Fruit fly (Drosophila melanogaster) whole organism, embryonic: ENCODE data around the gene LysRS.

Experiments used
- Atf-2 ChIP-seq: fragments of 200-800 bp; sonication (Bioruptor generic); optimal IDR thresholded peaks from 2 replicates; lab custom pipeline; 2016; ENCODE audit warnings: missing biosample characterization, missing genetic modification characterization
- B-H2 ChIP-seq: fragments of 200-800 bp; sonication (Bioruptor generic); optimal IDR thresholded peaks from 2 replicates; lab custom pipeline; 2018; ENCODE audit warnings: missing biosample characterization, mild to moderate bottlenecking, missing genetic modification characterization
- Bgb ChIP-seq: fragments of 200-800 bp; sonication (Bioruptor generic); IDR thresholded peaks from 2 replicates; pipeline ENCODE4 v1.3.6; 2022; ENCODE audit warnings: missing biosample characterization, missing genetic modification characterization; ENCODE audit not compliant: partially characterized antibody
- CG10543 ChIP-seq: fragments of 200-800 bp; sonication (Bioruptor generic); optimal IDR thresholded peaks from 3 replicates; lab custom pipeline; 2017; ENCODE audit warnings: missing biosample characterization, mild to moderate bottlenecking, missing genetic modification characterization, moderate library complexity
- CG11723 ChIP-seq: fragments of 200-800 bp; sonication (Bioruptor generic); optimal IDR thresholded peaks from 2 replicates; lab custom pipeline; 2017; ENCODE audit warnings: missing biosample characterization, mild to moderate bottlenecking, missing genetic modification characterization
- CG12155 ChIP-seq: fragments of 200-800 bp; sonication (Bioruptor generic); optimal IDR thresholded peaks from 3 replicates; lab custom pipeline; 2016; ENCODE audit warnings: missing biosample characterization, missing genetic modification characterization
- CG12219 ChIP-seq: fragments of 200-800 bp; sonication (Bioruptor generic); optimal IDR thresholded peaks from 3 replicates; lab custom pipeline; 2018; ENCODE audit warnings: missing biosample characterization, mild to moderate bottlenecking, missing genetic modification characterization
- CG14710 ChIP-seq: fragments of 200-800 bp; sonication (Bioruptor generic); optimal IDR thresholded peaks from 3 replicates; lab custom pipeline; 2019; ENCODE audit warnings: missing biosample characterization, mild to moderate bottlenecking, missing genetic modification characterization, moderate library complexity
- CG15073 ChIP-seq: fragments of 200-800 bp; sonication (Bioruptor generic); optimal IDR thresholded peaks from 2 replicates; lab custom pipeline; 2016; ENCODE audit warnings: missing biosample characterization, missing genetic modification characterization
- CG1832 ChIP-seq: fragments of 200-800 bp; sonication (Bioruptor generic); optimal IDR thresholded peaks from 2 replicates; lab custom pipeline; 2017; ENCODE audit warnings: missing biosample characterization, mild to moderate bottlenecking, missing genetic modification characterization, inconsistent platforms
- CG2678 ChIP-seq: fragments of 200-800 bp; sonication (Bioruptor generic); optimal IDR thresholded peaks from 3 replicates; lab custom pipeline; 2019; ENCODE audit warnings: missing biosample characterization, mild to moderate bottlenecking, missing genetic modification characterization, moderate library complexity
- CG30403 ChIP-seq: fragments of 200-800 bp; sonication (Bioruptor generic); optimal IDR thresholded peaks from 3 replicates; lab custom pipeline; 2016; ENCODE audit warnings: missing biosample characterization, missing genetic modification characterization
- CG5180 ChIP-seq: fragments of 200-800 bp; sonication (Bioruptor generic); optimal IDR thresholded peaks from 3 replicates; lab custom pipeline; 2017; ENCODE audit warnings: missing biosample characterization, missing genetic modification characterization, mild to moderate bottlenecking, moderate library complexity, missing genetic modification reagents
- CG6689 ChIP-seq: fragments of 200-800 bp; sonication (Bioruptor generic); IDR thresholded peaks from 2 replicates; pipeline ENCODE4 v1.3.6; 2022; ENCODE audit warnings: missing biosample characterization, missing genetic modification characterization
- CG6854 ChIP-seq: fragments of 200-800 bp; sonication (Bioruptor generic); optimal IDR thresholded peaks from 3 replicates; lab custom pipeline; 2017; ENCODE audit warnings: missing biosample characterization, mild to moderate bottlenecking, missing genetic modification characterization
- CG7963 ChIP-seq: fragments of 200-800 bp; sonication (Bioruptor generic); IDR thresholded peaks from 3 replicates; pipeline ENCODE4 v1.3.6; 2022; ENCODE audit warnings: missing biosample characterization, missing genetic modification characterization; ENCODE audit not compliant: partially characterized antibody
- Dp ChIP-seq: fragments of 200-800 bp; sonication (Bioruptor generic); optimal IDR thresholded peaks from 2 replicates; lab custom pipeline; 2018; ENCODE audit warnings: missing biosample characterization, mild to moderate bottlenecking, missing genetic modification characterization, moderate library complexity
- Ets65A ChIP-seq: fragments of 200-800 bp; sonication (Bioruptor generic); peaks from one replicate; lab custom pipeline; 2016; ENCODE audit warnings: missing biosample characterization, missing genetic modification characterization
- Gug ChIP-seq: fragments of 200-800 bp; sonication (Bioruptor generic); IDR thresholded peaks from 4 replicates; pipeline ENCODE4 v1.3.6; 2022; ENCODE audit warnings: missing biosample characterization, missing genetic modification characterization
- Nf-YC ChIP-seq: fragments of 200-800 bp; optimal IDR thresholded peaks from 3 replicates; lab custom pipeline; 2019; ENCODE audit warnings: missing biosample characterization, mild to moderate bottlenecking, missing genetic modification characterization, moderate library complexity
- Opbp ChIP-seq: fragments of 200-800 bp; sonication (Bioruptor generic); IDR thresholded peaks from 3 replicates; pipeline ENCODE4 v1.3.6; 2022; ENCODE audit warnings: missing biosample characterization, missing genetic modification characterization; ENCODE audit not compliant: partially characterized antibody
- Pdp1 ChIP-seq, 2 experiments: fragments of 200-800 bp; sonication (Bioruptor generic); optimal IDR thresholded peaks; 3 replicates each; lab custom pipeline; 2016; ENCODE audit warnings: missing biosample characterization in 2 of 2, missing genetic modification characterization in 2 of 2, mild to moderate bottlenecking in 1 of 2, moderate library complexity in 1 of 2
- Tbp ChIP-seq: fragments of >200 bp; optimal IDR thresholded peaks from 2 replicates; lab custom pipeline; 2018; ENCODE audit warnings: missing biosample characterization, missing genetic modification characterization
- Usf ChIP-seq: fragments of 200-800 bp; sonication (Bioruptor generic); optimal IDR thresholded peaks from 2 replicates; lab custom pipeline; 2017; ENCODE audit warnings: missing genotype, missing biosample characterization, missing genetic modification characterization
- ac ChIP-seq: fragments of 200-800 bp; sonication (Bioruptor generic); optimal IDR thresholded peaks from 3 replicates; lab custom pipeline; 2017; ENCODE audit warnings: missing biosample characterization, mild to moderate bottlenecking, missing genetic modification characterization
- ash1 ChIP-seq: fragments of 200-800 bp; sonication (Bioruptor generic); optimal IDR thresholded peaks from 2 replicates; lab custom pipeline; 2018; ENCODE audit warnings: missing biosample characterization, mild to moderate bottlenecking, missing genetic modification characterization
- eve ChIP-seq, 2 experiments: fragments of >200 bp; optimal IDR thresholded peaks; 2 replicates each; lab custom pipeline; 2017; ENCODE audit warnings: missing biosample characterization in 2 of 2, missing genetic modification characterization in 2 of 2
- fru ChIP-seq: fragments of >200 bp; optimal IDR thresholded peaks from 2 replicates; lab custom pipeline; 2017
- gcm2 ChIP-seq: fragments of 200-800 bp; sonication (Bioruptor generic); optimal IDR thresholded peaks from 2 replicates; lab custom pipeline; 2016; ENCODE audit warnings: missing biosample characterization, missing genetic modification characterization
- gfzf ChIP-seq: fragments of 200-800 bp; sonication (Bioruptor generic); optimal IDR thresholded peaks from 2 replicates; lab custom pipeline; 2016; ENCODE audit warnings: missing biosample characterization, mild to moderate bottlenecking, missing genetic modification characterization, moderate library complexity
- hkb ChIP-seq, 2 experiments: fragments of 200-800 bp in 1 of 2; fragments of >200 bp in 1 of 2; sonication (Bioruptor generic) in 1 of 2; IDR thresholded peaks in 1 of 2; optimal IDR thresholded peaks in 1 of 2; 2 replicates each; pipeline versions ENCODE4 v1.3.6 to Lab custom; 2017 to 2022; ENCODE audit warnings: missing biosample characterization in 1 of 2, missing genetic modification characterization in 1 of 2
- kah ChIP-seq: fragments of 200-800 bp; sonication (Bioruptor generic); optimal IDR thresholded peaks from 2 replicates; lab custom pipeline; 2018; ENCODE audit warnings: missing biosample characterization, mild to moderate bottlenecking, missing genetic modification characterization
- mirr ChIP-seq: fragments of 200-800 bp; sonication (Bioruptor generic); optimal IDR thresholded peaks from 3 replicates; lab custom pipeline; 2018; ENCODE audit warnings: missing biosample characterization, mild to moderate bottlenecking, missing genetic modification characterization
- psq ChIP-seq: fragments of 200-800 bp; sonication (Bioruptor generic); optimal IDR thresholded peaks from 2 replicates; lab custom pipeline; 2017; ENCODE audit warnings: missing biosample characterization, missing genetic modification characterization
- shn ChIP-seq: fragments of 200-800 bp; sonication (Bioruptor generic); optimal IDR thresholded peaks from 3 replicates; lab custom pipeline; 2016; ENCODE audit warnings: missing biosample characterization, missing genetic modification characterization
- so ChIP-seq: fragments of 200-800 bp; sonication (Bioruptor generic); IDR thresholded peaks from 3 replicates; pipeline ENCODE4 v1.3.6; 2022; ENCODE audit warnings: missing biosample characterization, missing genetic modification characterization
- vvl ChIP-seq: fragments of 200-800 bp; sonication (Bioruptor generic); IDR thresholded peaks from 2 replicates; pipeline ENCODE4 v1.3.6; 2022; ENCODE audit warnings: missing biosample characterization, missing genetic modification characterization
- wdn ChIP-seq: fragments of 200-800 bp; sonication (Bioruptor generic); IDR thresholded peaks from 2 replicates; pipeline ENCODE4 v1.3.6; 2022; ENCODE audit warnings: missing biosample characterization, missing genetic modification characterization
- wek ChIP-seq: fragments of 200-800 bp; sonication (Bioruptor generic); optimal IDR thresholded peaks from 3 replicates; lab custom pipeline; 2018; ENCODE audit warnings: missing biosample characterization, mild to moderate bottlenecking, missing genetic modification characterization, moderate library complexity
- zen2 ChIP-seq: fragments of 200-800 bp; sonication (Bioruptor generic); IDR thresholded peaks from 3 replicates; pipeline ENCODE4 v1.3.6; 2022; ENCODE audit warnings: missing biosample characterization, missing genetic modification characterization; ENCODE audit not compliant: partially characterized antibody
- zfh2 ChIP-seq: fragments of 200-800 bp; sonication (Bioruptor generic); optimal IDR thresholded peaks from 2 replicates; lab custom pipeline; 2016; ENCODE audit warnings: missing biosample characterization, missing genetic modification characterization

The LysRS gene

dm6 chrX:9608727-9609419, at the start of gene LysRS, which contains the start of gene Hecw (continued):
- TF ChIP-seq CG5180 (no peak), Atf-2 (no peak), hkb (optimal IDR thresholded peaks at IDR 0.05; lab: Kevin White, UChicago) (no peak), hkb (GFP tag; IDR thresholded peaks at IDR 0.05; lab: Robert Waterston, UW) (no peak), gcm2 (GFP tag; lab: Kevin White, UChicago) (no peak), psq (no peak), CG14710 (peak; percentile 46), CG2678 (tag; lab: Kevin White, UChicago) (no peak), Bgb (GFP tag; lab: Robert Waterston, UW) (peak; percentile 40; the same call in 1 of the 2 replicates), Ets65A (GFP tag; lab: Kevin White, UChicago) (peak; percentile 40), vvl (GFP tag; lab: Robert Waterston, UW) (0 out of 2 replicates have a peak, but pooled peaks have one; percentile 19), Tbp (no peak), CG7963 (GFP tag; lab: Robert Waterston, UW) (no peak), CG1832 (no peak), Nf-YC (tag; lab: Kevin White, UChicago) (no peak), CG6689 (GFP tag; lab: Robert Waterston, UW) (no peak), Usf (GFP tag; lab: Kevin White, UChicago) (no peak), CG12219 (GFP tag; lab: Kevin White, UChicago) (no peak), CG10543 (GFP tag; lab: Kevin White, UChicago) (no peak), so (no peak), Gug (GFP tag; lab: Robert Waterston, UW) (no peak), CG30403 (GFP tag; lab: Kevin White, UChicago) (no peak), CG15073 (GFP tag; lab: Kevin White, UChicago) (no peak), kah (GFP tag; lab: Kevin White, UChicago) (no peak), ac (GFP tag; lab: Kevin White, UChicago) (no peak), Opbp (GFP tag; lab: Robert Waterston, UW) (0 out of 3 replicates have a peak, but pooled peaks have one; percentile 34), mirr (no peak), wdn (no peak), shn (GFP tag; lab: Kevin White, UChicago) (no peak), CG12155 (no peak), B-H2 (no peak), eve (GFP tag; optimal IDR thresholded peaks at IDR 0.05; lab: Kevin White, UChicago) (no peak), CG6854 (GFP tag; lab: Kevin White, UChicago) (no peak), gfzf (GFP tag; lab: Kevin White, UChicago) (peak; percentile 89), zfh2 (GFP tag; lab: Kevin White, UChicago) (no peak), zen2 (GFP tag; lab: Robert Waterston, UW) (0 out of 3 replicates have a peak, but pooled peaks have one; percentile 18), Pdp1 (GFP tag; optimal IDR thresholded peaks at IDR 0.05; lab: Kevin White, UChicago) (peak in 1 of 2 experiments; percentile 39), fru (no peak), wek (GFP tag; lab: Kevin White, UChicago) (no peak), ash1 (no peak), CG11723 (GFP tag; lab: Kevin White, UChicago) (no peak), Dp (peak; percentile 63)
